Worm (Caenorhabditis elegans) whole organism, young adult: ENCODE data around the gene egl-19.

Experiments
- C17E4.6 ChIP-seq: fragments of 200-800 bp; sonication (Bioruptor generic); IDR thresholded peaks from 2 replicates; pipeline ENCODE4 v1.3.6; 2022; ENCODE audit warnings: missing genetic modification reagents, missing genetic modification characterization, missing compliant biosample characterization
- F49E8.2 ChIP-seq: sonication (generic microtip); optimal IDR thresholded peaks from 3 replicates; lab custom pipeline; 2017; ENCODE audit warnings: missing genetic modification characterization, mild to moderate bottlenecking, missing compliant biosample characterization, antibody characterized with exemption, moderate library complexity; ENCODE audit not compliant: insufficient read depth
- F55B11.4 ChIP-seq: sonication (generic microtip); optimal IDR thresholded peaks from 2 replicates; lab custom pipeline; 2016; ENCODE audit warnings: missing compliant biosample characterization, missing genetic modification characterization, borderline replicate concordance; ENCODE audit not compliant: insufficient read depth
- T26A5.8 ChIP-seq: sonication (generic microtip); optimal IDR thresholded peaks from 2 replicates; lab custom pipeline; 2016; ENCODE audit warnings: missing genetic modification characterization, missing compliant biosample characterization
- bed-2 ChIP-seq: fragments of 200-800 bp; sonication (Bioruptor generic); IDR thresholded peaks from 2 replicates; pipeline ENCODE4 v1.3.6; 2022; ENCODE audit warnings: missing genetic modification reagents, missing genetic modification characterization, missing compliant biosample characterization
- lsl-1 ChIP-seq: fragments of 200-800 bp; sonication (Bioruptor generic); optimal IDR thresholded peaks from 2 replicates; lab custom pipeline; 2018; ENCODE audit warnings: mild to moderate bottlenecking, missing genetic modification characterization, moderate library complexity, missing compliant biosample characterization
- mes-4 ChIP-seq: sonication (generic microtip); optimal IDR thresholded peaks from 2 replicates; lab custom pipeline; 2016; ENCODE audit warnings: missing genotype, missing genetic modification characterization, missing compliant biosample characterization
- nfya-2 ChIP-seq: fragments of 200-800 bp; sonication (Bioruptor generic); IDR thresholded peaks from 2 replicates; pipeline ENCODE4 v1.3.6; 2022; ENCODE audit warnings: missing genetic modification reagents, missing genetic modification characterization, missing compliant biosample characterization
- snpc-4 ChIP-seq, 5 experiments: fragments of 150-350 bp in 1 of 5; sonication (generic microtip) in 4 of 5; optimal IDR thresholded peaks; 2 replicates each; lab custom pipeline; 2014 to 2018; ENCODE audit warnings: missing genetic modification characterization in 5 of 5, missing biosample characterization in 3 of 5, antibody characterized with exemption in 2 of 5, mild to moderate bottlenecking in 2 of 5, missing compliant biosample characterization in 2 of 5, missing genotype in 2 of 5, moderate library complexity in 2 of 5, missing genetic modification reagents in 1 of 5
- unc-130 ChIP-seq: sonication (generic microtip); optimal IDR thresholded peaks from 2 replicates; lab custom pipeline; 2016; ENCODE audit warnings: missing genetic modification reagents, missing genetic modification characterization, missing compliant biosample characterization

DNA sequence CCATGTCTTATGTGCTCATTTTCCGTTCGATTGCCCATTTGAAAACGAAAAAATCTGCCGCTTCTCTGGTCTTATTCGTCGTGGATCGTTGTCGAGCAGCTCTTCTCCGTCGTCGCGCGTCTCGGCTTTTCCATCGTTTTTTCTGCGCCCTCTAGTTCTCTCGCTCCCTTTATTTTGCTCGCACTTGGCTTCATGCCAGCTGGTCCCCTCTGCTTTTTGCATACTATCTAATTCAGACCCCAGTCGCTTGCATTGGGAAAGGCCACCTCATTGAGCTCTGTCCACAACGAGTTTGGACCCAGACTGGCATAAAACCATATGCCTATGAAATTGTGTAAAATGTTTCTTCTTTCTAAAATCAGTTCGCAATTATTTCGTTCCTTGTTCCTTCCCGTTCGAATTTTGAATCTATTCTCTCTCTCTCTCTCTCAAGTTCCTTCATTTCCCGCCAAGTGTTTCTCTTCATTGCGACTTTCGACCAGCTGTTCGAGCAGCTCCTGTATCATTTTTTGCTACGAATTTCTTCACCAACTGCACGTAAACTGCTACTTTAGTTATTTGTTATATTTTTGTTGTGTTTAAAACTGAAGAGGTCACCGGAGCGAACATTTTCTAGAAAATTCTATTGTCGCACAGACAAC, 15.1 kb upstream of the egl-19 start:
- TF ChIP-seq snpc-4 (GFP tag; optimal IDR thresholded peaks at IDR 0.05; lab: Kevin White, UChicago) = no peak
- TF ChIP-seq snpc-4 (tag; optimal IDR thresholded peaks at IDR 0.05; lab: Kevin White, UChicago) = no peak
- no peak for TF ChIP-seq C17E4.6
- no peak for TF ChIP-seq nfya-2 (GFP tag; lab: Robert Waterston, UW)
- TF ChIP-seq F49E8.2 (tag; lab: Kevin White, UChicago) = no peak
- TF ChIP-seq lsl-1 (GFP tag; lab: Kevin White, UChicago) = no peak
- TF ChIP-seq T26A5.8 (tag; lab: Kevin White, UChicago) = no peak
- TF ChIP-seq bed-2 (GFP tag; lab: Robert Waterston, UW) = no peak
- TF ChIP-seq mes-4 = no peak
- TF ChIP-seq unc-130 = no peak
- TF ChIP-seq F55B11.4 (tag; lab: Kevin White, UChicago) = no peak
